Worm (Caenorhabditis elegans) whole organism, mixed stage, embryonic: ENCODE results near the gene B0507.6.

Experiments used
- M03D4.4 ChIP-seq: sonication (generic microtip); optimal IDR thresholded peaks from 2 replicates; lab custom pipeline; 2017; ENCODE audit warnings: mild to moderate bottlenecking, missing genetic modification characterization, missing compliant biosample characterization
- bed-3 ChIP-seq: fragments of 200-800 bp; sonication (Bioruptor generic); optimal IDR thresholded peaks from 3 replicates; lab custom pipeline; 2018; ENCODE audit warnings: mild to moderate bottlenecking, missing genetic modification characterization, moderate library complexity, missing compliant biosample characterization
- ceh-39 ChIP-seq: fragments of 150-350 bp; optimal IDR thresholded peaks from 2 replicates; lab custom pipeline; 2014; ENCODE audit warnings: missing biosample characterization, missing genetic modification characterization
- ceh-43 ChIP-seq: fragments of 200-800 bp; sonication (Bioruptor generic); optimal IDR thresholded peaks from 2 replicates; lab custom pipeline; 2018; ENCODE audit warnings: mild to moderate bottlenecking, missing genetic modification characterization, moderate library complexity, missing compliant biosample characterization
- ceh-83 ChIP-seq: fragments of 200-800 bp; sonication (Bioruptor generic); optimal IDR thresholded peaks from 2 replicates; lab custom pipeline; 2018; ENCODE audit warnings: mild to moderate bottlenecking, missing genetic modification characterization, missing compliant biosample characterization
- ces-1 ChIP-seq: fragments of 150-350 bp; optimal IDR thresholded peaks from 2 replicates; lab custom pipeline; 2014; ENCODE audit warnings: missing biosample characterization, missing genetic modification reagents, missing genetic modification characterization
- cnd-1 ChIP-seq: fragments of 200-800 bp; sonication (Bioruptor generic); optimal IDR thresholded peaks from 2 replicates; lab custom pipeline; 2018; ENCODE audit warnings: mild to moderate bottlenecking, missing genetic modification characterization, missing compliant biosample characterization
- drap-1 ChIP-seq: fragments of 200-800 bp; sonication (Bioruptor generic); optimal IDR thresholded peaks from 3 replicates; lab custom pipeline; 2018; ENCODE audit warnings: mild to moderate bottlenecking, missing genetic modification characterization, missing compliant biosample characterization
- elt-3 ChIP-seq: fragments of 150-350 bp; optimal IDR thresholded peaks from 2 replicates; lab custom pipeline; 2014; ENCODE audit warnings: missing biosample characterization, missing genetic modification characterization
- flh-1 ChIP-seq: fragments of 200-800 bp; sonication (Bioruptor generic); optimal IDR thresholded peaks from 2 replicates; lab custom pipeline; 2018; ENCODE audit warnings: mild to moderate bottlenecking, missing genetic modification characterization, moderate library complexity, missing compliant biosample characterization
- ham-2 ChIP-seq: fragments of 200-800 bp; sonication (Bioruptor generic); optimal IDR thresholded peaks from 2 replicates; lab custom pipeline; 2018; ENCODE audit warnings: mild to moderate bottlenecking, missing genetic modification characterization, missing compliant biosample characterization
- lin-13 ChIP-seq: fragments of 150-350 bp; optimal IDR thresholded peaks from 2 replicates; lab custom pipeline; 2014; ENCODE audit warnings: missing biosample characterization, missing genetic modification characterization
- lin-32 ChIP-seq: fragments of 200-800 bp; sonication (Bioruptor generic); optimal IDR thresholded peaks from 2 replicates; lab custom pipeline; 2018; ENCODE audit warnings: mild to moderate bottlenecking, missing genetic modification characterization, missing compliant biosample characterization
- mep-1 ChIP-seq: fragments of 150-350 bp; optimal IDR thresholded peaks from 2 replicates; lab custom pipeline; 2017; ENCODE audit warnings: missing biosample characterization, missing genetic modification reagents, missing genetic modification characterization, inconsistent platforms
- mls-2 ChIP-seq: sonication (generic microtip); optimal IDR thresholded peaks from 2 replicates; lab custom pipeline; 2016; ENCODE audit warnings: mild to moderate bottlenecking, missing genetic modification characterization, moderate library complexity, missing compliant biosample characterization
- nhr-12 ChIP-seq: fragments of 150-350 bp; optimal IDR thresholded peaks from 2 replicates; lab custom pipeline; 2014; ENCODE audit warnings: missing biosample characterization, missing genetic modification characterization
- nhr-2 ChIP-seq: fragments of 150-350 bp; optimal IDR thresholded peaks from 2 replicates; lab custom pipeline; 2014; ENCODE audit warnings: missing biosample characterization, missing genetic modification characterization
- nhr-237 ChIP-seq: fragments of 150-350 bp; optimal IDR thresholded peaks from 2 replicates; lab custom pipeline; 2014; ENCODE audit warnings: missing biosample characterization, missing genetic modification characterization
- nhr-28 ChIP-seq: fragments of 150-350 bp; optimal IDR thresholded peaks from 2 replicates; lab custom pipeline; 2014; ENCODE audit warnings: missing biosample characterization, missing genetic modification characterization
- pha-4 ChIP-seq: fragments of 150-350 bp; optimal IDR thresholded peaks from 2 replicates; lab custom pipeline; 2018; ENCODE audit warnings: missing biosample characterization, missing genetic modification reagents, missing genetic modification characterization
- sem-2 ChIP-seq: fragments of 200-800 bp; sonication (Bioruptor generic); optimal IDR thresholded peaks from 2 replicates; lab custom pipeline; 2018; ENCODE audit warnings: mild to moderate bottlenecking, missing genetic modification characterization, missing compliant biosample characterization
- snpc-4 ChIP-seq: fragments of 150-350 bp; optimal IDR thresholded peaks from 2 replicates; lab custom pipeline; 2014; ENCODE audit warnings: missing biosample characterization, missing genetic modification characterization
- sptf-1 ChIP-seq: sonication (generic microtip); optimal IDR thresholded peaks from 2 replicates; lab custom pipeline; 2017; ENCODE audit warnings: mild to moderate bottlenecking, missing genetic modification characterization, moderate library complexity, missing compliant biosample characterization
- tbx-8 ChIP-seq: fragments of 200-800 bp; sonication (Bioruptor generic); optimal IDR thresholded peaks from 2 replicates; lab custom pipeline; 2018; ENCODE audit warnings: mild to moderate bottlenecking, missing genetic modification characterization, moderate library complexity, missing compliant biosample characterization
- ztf-11 ChIP-seq: fragments of 150-350 bp; optimal IDR thresholded peaks from 2 replicates; lab custom pipeline; 2014; ENCODE audit warnings: missing biosample characterization, missing genetic modification characterization

B0507.6 gene

ce11 chrV:8786245-8786644 is 40.3 kb downstream of the B0507.6 start, which contains the start of gene sup-37:
Gene sup-37 (plus strand): TSS chrV:8786545.
- TF ChIP-seq lin-32 (GFP tag; lab: Kevin White, UChicago), result no peak

- TF ChIP-seq snpc-4 (tag; lab: Kevin White, UChicago) (no peak), flh-1 (GFP tag; lab: Kevin White, UChicago) (no peak), tbx-8 (GFP tag; lab: Kevin White, UChicago) (no peak), cnd-1 (tag; lab: Kevin White, UChicago) (no peak), ces-1 (GFP tag; lab: Kevin White, UChicago) (no peak), ztf-11 (tag; lab: Kevin White, UChicago) (no peak), mep-1 (tag; lab: Kevin White, UChicago) (no peak), lin-32 (GFP tag; lab: Kevin White, UChicago) (no peak), ceh-39 (tag; lab: Kevin White, UChicago) (no peak), nhr-12 (tag; lab: Kevin White, UChicago) (no peak)
Measured at ce11 chrV:8789345-8789744, 43.4 kb downstream of the B0507.6 start.

DNA sequence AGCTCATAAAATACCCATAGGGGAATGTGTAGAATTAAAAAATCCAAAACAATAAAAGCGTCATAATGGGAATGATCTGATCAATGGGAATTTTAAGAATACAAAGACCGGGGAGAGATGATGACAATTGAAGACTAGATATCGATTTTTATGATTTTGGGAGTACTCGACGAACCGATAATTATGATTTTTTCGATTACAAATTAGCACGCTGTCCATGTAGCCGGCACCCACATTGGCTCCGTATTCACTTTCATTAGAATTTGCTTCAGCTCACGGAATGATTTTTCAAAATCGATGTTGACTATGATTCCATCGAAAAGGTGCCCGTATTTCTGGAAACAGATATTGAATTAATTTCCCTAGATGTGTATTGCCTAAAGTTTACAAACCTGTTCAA is 46.9 kb downstream of the B0507.6 start:
- TF ChIP-seq lin-32 (GFP tag; lab: Kevin White, UChicago) (no peak), mls-2 (no peak), drap-1 (no peak)

- no peak for TF ChIP-seq ceh-83 (GFP tag; lab: Kevin White, UChicago)
- no peak for TF ChIP-seq bed-3 (GFP tag; lab: Kevin White, UChicago)
- no peak for TF ChIP-seq elt-3 (tag; lab: Kevin White, UChicago)
- TF ChIP-seq tbx-8 (GFP tag; lab: Kevin White, UChicago), result no peak
- TF ChIP-seq M03D4.4 (tag; lab: Kevin White, UChicago), result no peak
- TF ChIP-seq drap-1, result no peak
- TF ChIP-seq nhr-237, result no peak
- no peak for TF ChIP-seq pha-4 (tag; lab: Kevin White, UChicago)
- no peak for TF ChIP-seq cnd-1 (tag; lab: Kevin White, UChicago)
- TF ChIP-seq mep-1 (tag; lab: Kevin White, UChicago), result no peak
- TF ChIP-seq mls-2, result no peak
- no peak for TF ChIP-seq lin-13 (tag; lab: Kevin White, UChicago)
Measured at ce11 chrV:8795499-8795898, 49.5 kb downstream of the B0507.6 start.

ce11 chrV:8796246-8796645 is 50.3 kb downstream of the B0507.6 start:
- TF ChIP-seq flh-1 (GFP tag; lab: Kevin White, UChicago) (no peak), ham-2 (peak; percentile 81)

DNA sequence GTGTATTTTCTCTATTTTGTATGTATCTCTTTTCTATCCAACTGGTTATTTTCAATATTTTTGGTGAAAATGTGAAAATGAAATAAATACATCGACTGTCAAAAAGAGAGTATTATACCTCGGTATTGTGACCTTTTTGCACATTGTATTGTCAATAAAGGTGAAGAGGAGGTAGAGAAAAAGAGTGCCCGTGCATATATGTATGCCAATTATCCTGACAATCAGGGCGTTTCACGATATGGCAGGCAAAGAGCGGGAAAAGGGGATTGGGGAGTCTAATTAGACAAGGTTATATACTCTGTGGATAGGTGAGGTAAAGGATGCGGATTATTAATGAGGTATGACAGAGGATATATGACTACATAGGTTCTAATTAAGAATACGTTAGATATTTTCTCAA is 50.9 kb downstream of the B0507.6 start:
- peak; percentile 10 for TF ChIP-seq sptf-1 (tag; lab: Kevin White, UChicago)
- peak; percentile 59 for TF ChIP-seq ceh-43 (GFP tag; lab: Kevin White, UChicago)
- TF ChIP-seq tbx-8 (GFP tag; lab: Kevin White, UChicago), result no peak
- peak; percentile 99 for TF ChIP-seq nhr-2 (tag; lab: Kevin White, UChicago)
- peak; percentile 46 for TF ChIP-seq pha-4 (tag; lab: Kevin White, UChicago)
- TF ChIP-seq mls-2, result peak; percentile 71
- no peak for TF ChIP-seq ceh-83 (GFP tag; lab: Kevin White, UChicago)
- TF ChIP-seq elt-3 (tag; lab: Kevin White, UChicago), result no peak
- no peak for TF ChIP-seq lin-13 (tag; lab: Kevin White, UChicago)
- no peak for TF ChIP-seq sem-2 (GFP tag; lab: Kevin White, UChicago)

ce11 chrV:8798470-8798869 is 52.5 kb downstream of the B0507.6 start:
- TF ChIP-seq lin-13 (tag; lab: Kevin White, UChicago) (no peak), pha-4 (tag; lab: Kevin White, UChicago) (no peak), nhr-12 (tag; lab: Kevin White, UChicago) (no peak)

DNA sequence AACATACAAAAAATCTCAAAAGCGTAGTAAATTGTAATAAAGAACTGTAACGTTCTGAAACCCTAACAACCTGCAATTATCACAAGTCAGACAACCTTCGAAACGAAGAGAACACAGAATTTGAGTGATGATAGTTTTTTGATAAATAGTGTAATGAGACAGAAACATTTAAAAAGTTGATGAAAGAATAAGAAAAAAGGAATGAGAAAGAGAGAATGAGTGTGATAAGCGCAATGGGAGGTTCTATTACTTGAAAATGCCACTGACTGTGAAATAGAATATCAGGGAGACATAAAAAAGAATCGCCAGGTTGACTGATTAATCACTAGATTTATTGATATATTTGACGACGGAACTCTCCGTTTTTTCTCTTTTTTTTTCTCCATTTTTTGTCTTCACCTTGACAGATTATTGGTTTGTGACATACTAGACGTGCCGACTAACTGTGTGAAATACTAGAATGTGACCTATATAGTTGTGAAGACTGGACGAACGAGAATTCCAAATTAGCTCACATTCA is 53.4 kb downstream of the B0507.6 start:
- TF ChIP-seq ceh-43 (GFP tag; lab: Kevin White, UChicago), result no peak
- TF ChIP-seq ceh-83 (GFP tag; lab: Kevin White, UChicago), result no peak
- TF ChIP-seq nhr-2 (tag; lab: Kevin White, UChicago), result no peak
- TF ChIP-seq bed-3 (GFP tag; lab: Kevin White, UChicago), result no peak
- TF ChIP-seq sptf-1 (tag; lab: Kevin White, UChicago), result no peak
- TF ChIP-seq ces-1 (GFP tag; lab: Kevin White, UChicago), result no peak
- TF ChIP-seq nhr-28 (tag; lab: Kevin White, UChicago), result no peak
- TF ChIP-seq drap-1, result no peak
